Fruit fly (Drosophila melanogaster) Kc167 (cell line): Measurements from ENCODE around the gene CG13884.

ENCODE experiments used
- Myc ChIP-seq: fragments of >200 bp; optimal IDR thresholded peaks from 2 replicates; lab custom pipeline; 2017; ENCODE audit warnings: missing external identifiers
- h ChIP-seq: fragments of >200 bp; optimal IDR thresholded peaks from 3 replicates; lab custom pipeline; 2018; ENCODE audit warnings: missing external identifiers
- insv ChIP-seq: fragments of >200 bp; optimal IDR thresholded peaks from 3 replicates; lab custom pipeline; 2018; ENCODE audit warnings: missing external identifiers
- psq ChIP-seq: fragments of >200 bp; optimal IDR thresholded peaks from 2 replicates; lab custom pipeline; 2017; ENCODE audit warnings: missing external identifiers
- ttk ChIP-seq: sonication (Bioruptor generic); optimal IDR thresholded peaks from 2 replicates; lab custom pipeline; 2017; ENCODE audit warnings: missing external identifiers

- TF ChIP-seq h (lab: Kevin White, UChicago) = no peak
- TF ChIP-seq insv (lab: Kevin White, UChicago) = no peak
- no peak for TF ChIP-seq ttk
- no peak for TF ChIP-seq Myc (lab: Kevin White, UChicago)
- TF ChIP-seq psq (lab: Kevin White, UChicago) = no peak
Measured at dm6 chr3L:348406-348743, 17.9 kb downstream of the CG13884 start.
